Fruit fly (Drosophila melanogaster) whole organism, embryonic: ENCODE results near the gene Mis12.
A peak's percentile ranks its signal among the peaks of the same experiment; 100 is the strongest.

Experiments
- Atf6 ChIP-seq: fragments of 200-800 bp; sonication (Bioruptor generic); IDR thresholded peaks from 2 replicates; pipeline ENCODE4 v1.3.6; 2022; ENCODE audit warnings: missing biosample characterization, missing genetic modification characterization
- CG12391 ChIP-seq: fragments of 200-800 bp; sonication (Bioruptor generic); optimal IDR thresholded peaks from 3 replicates; lab custom pipeline; 2018; ENCODE audit warnings: missing biosample characterization, mild to moderate bottlenecking, missing genetic modification characterization, moderate library complexity
- CG12942 ChIP-seq: fragments of 200-800 bp; sonication (Bioruptor generic); optimal IDR thresholded peaks from 3 replicates; lab custom pipeline; 2016; ENCODE audit warnings: missing biosample characterization, missing genetic modification characterization
- CG14667 ChIP-seq: fragments of 200-800 bp; sonication (Bioruptor generic); IDR thresholded peaks from 2 replicates; pipeline ENCODE4 v1.3.6; 2022; ENCODE audit warnings: missing biosample characterization, missing genetic modification characterization
- CG17186 ChIP-seq: fragments of 200-800 bp; sonication (Bioruptor generic); optimal IDR thresholded peaks from 3 replicates; lab custom pipeline; 2017; ENCODE audit warnings: missing biosample characterization, missing genetic modification reagents, missing genetic modification characterization
- CG1792 ChIP-seq: fragments of 200-800 bp; sonication (Bioruptor generic); optimal IDR thresholded peaks from 2 replicates; lab custom pipeline; 2016; ENCODE audit warnings: missing biosample characterization, missing genetic modification characterization
- CG2129 ChIP-seq: fragments of 200-800 bp; sonication (Bioruptor generic); IDR thresholded peaks from 2 replicates; pipeline ENCODE4 v1.3.6; 2022; ENCODE audit warnings: missing biosample characterization, missing genetic modification characterization; ENCODE audit not compliant: partially characterized antibody
- CG2712 ChIP-seq: fragments of 200-800 bp; optimal IDR thresholded peaks from 3 replicates; lab custom pipeline; 2019; ENCODE audit warnings: missing biosample characterization, mild to moderate bottlenecking, missing genetic modification characterization, moderate library complexity
- CG30020 ChIP-seq: fragments of 200-800 bp; optimal IDR thresholded peaks from 2 replicates; lab custom pipeline; 2019; ENCODE audit warnings: missing biosample characterization, mild to moderate bottlenecking, missing genetic modification characterization, moderate library complexity
- CG32532 ChIP-seq: fragments of 200-800 bp; sonication (Bioruptor generic); IDR thresholded peaks from 2 replicates; pipeline ENCODE4 v1.3.6; 2022; ENCODE audit warnings: missing biosample characterization, missing genetic modification characterization
- CG3995 ChIP-seq: fragments of 200-800 bp; sonication (Bioruptor generic); optimal IDR thresholded peaks from 3 replicates; lab custom pipeline; 2016; ENCODE audit warnings: missing biosample characterization, missing genetic modification characterization
- CG4282 ChIP-seq: fragments of 200-800 bp; sonication (Bioruptor generic); optimal IDR thresholded peaks from 2 replicates; lab custom pipeline; 2016; ENCODE audit warnings: missing biosample characterization, missing genetic modification characterization
- CG5180 ChIP-seq: fragments of 200-800 bp; sonication (Bioruptor generic); optimal IDR thresholded peaks from 3 replicates; lab custom pipeline; 2017; ENCODE audit warnings: missing biosample characterization, missing genetic modification characterization, mild to moderate bottlenecking, moderate library complexity, missing genetic modification reagents
- CG7271 ChIP-seq: fragments of 200-800 bp; sonication (Bioruptor generic); optimal IDR thresholded peaks from 2 replicates; lab custom pipeline; 2018; ENCODE audit warnings: missing biosample characterization, mild to moderate bottlenecking, missing genetic modification characterization, moderate library complexity
- CG7928 ChIP-seq: fragments of 200-800 bp; sonication (Bioruptor generic); optimal IDR thresholded peaks from 2 replicates; lab custom pipeline; 2017; ENCODE audit warnings: missing biosample characterization, mild to moderate bottlenecking, missing genetic modification characterization
- CG9727 ChIP-seq: fragments of 200-800 bp; sonication (Bioruptor generic); optimal IDR thresholded peaks from 3 replicates; lab custom pipeline; 2017; ENCODE audit warnings: missing biosample characterization, mild to moderate bottlenecking, missing genetic modification characterization
- CrebB ChIP-seq: fragments of 200-800 bp; sonication (Bioruptor generic); optimal IDR thresholded peaks from 3 replicates; lab custom pipeline; 2018; ENCODE audit warnings: missing biosample characterization, mild to moderate bottlenecking, missing genetic modification characterization
- Dad ChIP-seq: fragments of 200-800 bp; sonication (Bioruptor generic); optimal IDR thresholded peaks from 3 replicates; lab custom pipeline; 2016; ENCODE audit warnings: missing biosample characterization, missing genetic modification characterization
- Doc2 ChIP-seq: fragments of 200-800 bp; sonication (Bioruptor generic); IDR thresholded peaks from 2 replicates; pipeline ENCODE4 v1.3.6; 2022; ENCODE audit warnings: missing biosample characterization, missing genetic modification characterization
- Dp ChIP-seq: fragments of 200-800 bp; sonication (Bioruptor generic); optimal IDR thresholded peaks from 2 replicates; lab custom pipeline; 2018; ENCODE audit warnings: missing biosample characterization, mild to moderate bottlenecking, missing genetic modification characterization, moderate library complexity
- E2f1 ChIP-seq: fragments of 200-800 bp; sonication (Bioruptor generic); IDR thresholded peaks from 2 replicates; pipeline ENCODE4 v1.3.6; 2022; ENCODE audit warnings: missing biosample characterization, missing genetic modification characterization
- Hey ChIP-seq: fragments of 200-800 bp; sonication (Bioruptor generic); optimal IDR thresholded peaks from 3 replicates; lab custom pipeline; 2018; ENCODE audit warnings: missing biosample characterization, mild to moderate bottlenecking, missing genetic modification characterization
- Lpt ChIP-seq: fragments of >200 bp; optimal IDR thresholded peaks from 2 replicates; lab custom pipeline; 2018; ENCODE audit warnings: missing biosample characterization, missing genetic modification characterization
- Mad ChIP-seq: fragments of 200-800 bp; sonication (Bioruptor generic); optimal IDR thresholded peaks from 2 replicates; lab custom pipeline; 2016; ENCODE audit warnings: missing biosample characterization, missing genetic modification characterization
- Mrtf ChIP-seq: fragments of 200-800 bp; sonication (Bioruptor generic); IDR thresholded peaks from 3 replicates; pipeline ENCODE4 v1.3.6; 2022; ENCODE audit warnings: missing biosample characterization, missing genetic modification characterization
- Myb ChIP-seq: fragments of 200-800 bp; sonication (Bioruptor generic); optimal IDR thresholded peaks from 2 replicates; lab custom pipeline; 2016; ENCODE audit warnings: missing biosample characterization, missing genetic modification characterization
- NK7.1 ChIP-seq: fragments of 200-800 bp; sonication (Bioruptor generic); optimal IDR thresholded peaks from 3 replicates; lab custom pipeline; 2016; ENCODE audit warnings: missing biosample characterization, missing genetic modification characterization
- Opbp ChIP-seq: fragments of 200-800 bp; sonication (Bioruptor generic); IDR thresholded peaks from 3 replicates; pipeline ENCODE4 v1.3.6; 2022; ENCODE audit warnings: missing biosample characterization, missing genetic modification characterization; ENCODE audit not compliant: partially characterized antibody
- Rfx ChIP-seq: fragments of 200-800 bp; sonication (Bioruptor generic); IDR thresholded peaks from 2 replicates; pipeline ENCODE4 v1.3.6; 2022; ENCODE audit warnings: missing biosample characterization, missing genetic modification characterization
- Sin3A ChIP-seq: fragments of >200 bp; optimal IDR thresholded peaks from 2 replicates; lab custom pipeline; 2018
- Sry-δ ChIP-seq: fragments of 200-800 bp; sonication (Bioruptor generic); optimal IDR thresholded peaks from 2 replicates; lab custom pipeline; 2016; ENCODE audit warnings: missing biosample characterization, missing genetic modification characterization
- YL-1 ChIP-seq: fragments of 200-800 bp; sonication (Bioruptor generic); optimal IDR thresholded peaks from 3 replicates; lab custom pipeline; 2017; ENCODE audit warnings: missing biosample characterization, mild to moderate bottlenecking, missing genetic modification characterization
- bsh ChIP-seq, 2 experiments: fragments of 200-800 bp; sonication (Bioruptor generic); optimal IDR thresholded peaks; 2 replicates each; lab custom pipeline; 2017 to 2018; ENCODE audit warnings: mild to moderate bottlenecking in 2 of 2, missing biosample characterization in 2 of 2, missing genetic modification characterization in 2 of 2, moderate library complexity in 1 of 2
- chif ChIP-seq, 2 experiments: fragments of 200-800 bp; sonication (Bioruptor generic); optimal IDR thresholded peaks; 3 replicates each; lab custom pipeline; 2016; ENCODE audit warnings: missing biosample characterization in 2 of 2, missing genetic modification characterization in 2 of 2
- gcm ChIP-seq: fragments of 200-800 bp; sonication (Bioruptor generic); optimal IDR thresholded peaks from 2 replicates; lab custom pipeline; 2019; ENCODE audit warnings: missing biosample characterization, mild to moderate bottlenecking, missing genetic modification characterization, moderate library complexity
- gcm2 ChIP-seq: fragments of 200-800 bp; sonication (Bioruptor generic); optimal IDR thresholded peaks from 2 replicates; lab custom pipeline; 2016; ENCODE audit warnings: missing biosample characterization, missing genetic modification characterization
- grau ChIP-seq: fragments of 200-800 bp; optimal IDR thresholded peaks from 3 replicates; lab custom pipeline; 2019; ENCODE audit warnings: missing biosample characterization, mild to moderate bottlenecking, missing genetic modification characterization, moderate library complexity
- grn ChIP-seq: fragments of 200-800 bp; sonication (Bioruptor generic); optimal IDR thresholded peaks from 3 replicates; lab custom pipeline; 2017; ENCODE audit warnings: missing biosample characterization, missing genetic modification characterization
- gro ChIP-seq: fragments of 200-800 bp; sonication (Bioruptor generic); optimal IDR thresholded peaks from 2 replicates; lab custom pipeline; 2016; ENCODE audit warnings: missing biosample characterization, missing genetic modification characterization
- kni ChIP-seq: fragments of 200-800 bp; sonication (Bioruptor generic); optimal IDR thresholded peaks from 3 replicates; lab custom pipeline; 2017; ENCODE audit warnings: mild to moderate bottlenecking, missing biosample characterization, missing genetic modification reagents, missing genetic modification characterization
- lab ChIP-seq: fragments of 200-800 bp; sonication (Bioruptor generic); optimal IDR thresholded peaks from 3 replicates; lab custom pipeline; 2017; ENCODE audit warnings: missing biosample characterization, missing genetic modification characterization, mild to moderate bottlenecking, moderate library complexity, missing genetic modification reagents
- nom ChIP-seq: fragments of 200-800 bp; sonication (Bioruptor generic); optimal IDR thresholded peaks from 2 replicates; lab custom pipeline; 2017; ENCODE audit warnings: missing biosample characterization, missing genetic modification characterization, mild to moderate bottlenecking, moderate library complexity, missing genetic modification reagents
- onecut ChIP-seq: fragments of 200-800 bp; sonication (Bioruptor generic); IDR thresholded peaks from 2 replicates; pipeline ENCODE4 v1.3.6; 2022; ENCODE audit warnings: missing biosample characterization, missing genetic modification characterization
- pan ChIP-seq, 4 experiments: fragments of >200 bp in 3 of 4; fragments of 200-800 bp in 1 of 4; sonication (Bioruptor generic) in 1 of 4; optimal IDR thresholded peaks in 3 of 4; IDR thresholded peaks in 1 of 4; 2 replicates each; pipeline versions ENCODE4 v1.3.6 to Lab custom; 2017 to 2022; ENCODE audit warnings: missing biosample characterization in 2 of 4, missing genetic modification characterization in 2 of 4, mixed read lengths in 1 of 4
- sob ChIP-seq: fragments of 200-800 bp; sonication (Bioruptor generic); IDR thresholded peaks from 2 replicates; pipeline ENCODE4 v1.3.6; 2022; ENCODE audit warnings: missing biosample characterization, missing genetic modification characterization
- sqz ChIP-seq: fragments of 200-800 bp; sonication (Bioruptor generic); optimal IDR thresholded peaks from 3 replicates; lab custom pipeline; 2018; ENCODE audit warnings: missing biosample characterization, mild to moderate bottlenecking, missing genetic modification characterization
- tgo ChIP-seq: fragments of 200-800 bp; sonication (Bioruptor generic); IDR thresholded peaks from 3 replicates; pipeline ENCODE4 v1.3.6; 2022; ENCODE audit warnings: missing biosample characterization, missing genetic modification characterization
- trem ChIP-seq: fragments of 200-800 bp; optimal IDR thresholded peaks from 3 replicates; lab custom pipeline; 2019; ENCODE audit warnings: missing biosample characterization, mild to moderate bottlenecking, missing genetic modification characterization, moderate library complexity

The Mis12 gene

DNA sequence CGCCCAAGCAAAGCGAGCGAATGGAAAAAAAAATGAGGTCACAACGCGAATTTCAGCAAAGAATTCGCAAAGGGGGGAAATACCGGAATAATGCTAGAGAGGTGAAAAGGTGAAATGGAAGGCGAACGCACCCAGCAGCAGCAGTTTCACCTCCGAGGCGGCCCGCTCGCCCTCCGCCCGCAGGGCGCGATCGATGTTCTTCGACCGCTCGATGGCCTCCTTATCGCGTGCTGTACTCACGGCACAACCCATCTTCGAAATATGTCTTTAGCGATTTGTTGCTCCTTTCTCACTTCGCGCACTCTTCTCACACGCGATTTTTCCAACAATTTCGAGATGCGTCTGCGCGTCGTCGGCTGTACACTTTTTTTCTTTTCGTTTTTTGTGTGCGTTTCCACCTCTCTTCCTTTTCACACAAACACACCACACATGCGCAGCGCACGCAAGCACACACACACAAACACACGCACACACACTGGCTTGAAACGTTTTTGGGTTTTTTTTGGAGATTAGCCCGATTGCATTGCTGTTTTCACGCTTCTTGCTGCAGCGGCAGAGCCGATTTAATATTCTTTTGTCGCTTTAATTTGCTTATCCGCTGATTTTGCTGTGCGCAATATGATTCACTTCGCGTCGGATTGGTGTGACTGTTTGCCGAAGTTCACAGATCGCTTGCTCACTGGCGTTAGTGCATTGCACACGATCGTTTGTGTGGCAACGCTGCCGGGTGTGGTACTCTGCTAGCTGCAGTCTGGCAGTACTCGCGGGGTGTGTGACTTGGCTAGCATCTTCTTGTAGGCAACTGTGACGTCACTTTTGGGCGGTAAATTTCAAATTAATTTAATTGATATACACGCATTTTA is 10.8 kb upstream of the Mis12 start, which contains the start of gene Galphai (continued):
- TF ChIP-seq CG12391 (tag; lab: Kevin White, UChicago) (peak; percentile 35), grn (GFP tag; lab: Kevin White, UChicago) (peak; percentile 49), nom (GFP tag; lab: Kevin White, UChicago) (peak; percentile 77), Sry-δ (GFP tag; lab: Kevin White, UChicago) (peak; percentile 78), Mrtf (GFP tag; lab: Robert Waterston, UW) (no peak), Dad (peak; percentile 29), Opbp (GFP tag; lab: Robert Waterston, UW) (peak; percentile 67; the same call in 1 of the 3 replicates), Sin3A (lab: Kevin White, UChicago) (peak; percentile 88), sob (GFP tag; lab: Robert Waterston, UW) (0 out of 2 replicates have a peak, but pooled peaks have one; percentile 47), CG9727 (GFP tag; lab: Kevin White, UChicago) (no peak), gcm2 (GFP tag; lab: Kevin White, UChicago) (peak; percentile 13), CG7271 (tag; lab: Kevin White, UChicago) (peak; percentile 13), CG2712 (tag; lab: Kevin White, UChicago) (peak; percentile 52), CG1792 (GFP tag; lab: Kevin White, UChicago) (peak; percentile 28), Rfx (GFP tag; lab: Robert Waterston, UW) (peak; percentile 71), pan (optimal IDR thresholded peaks at IDR 0.05; lab: Kevin White, UChicago) (no peak), pan (GFP tag; optimal IDR thresholded peaks at IDR 0.05 in 1 of 2, IDR thresholded peaks at IDR 0.05 in 1 of 2) (no peak), Lpt (no peak), Atf6 (GFP tag; lab: Robert Waterston, UW) (no peak), CG7928 (GFP tag; lab: Kevin White, UChicago) (peak; percentile 48), Hey (tag; lab: Kevin White, UChicago) (no peak), lab (peak; percentile 55), CG3995 (GFP tag; lab: Kevin White, UChicago) (no peak), kni (GFP tag; lab: Kevin White, UChicago) (peak; percentile 17), Mad (GFP tag; lab: Kevin White, UChicago) (peak; percentile 59), onecut (GFP tag; lab: Robert Waterston, UW) (no peak), E2f1 (GFP tag; lab: Robert Waterston, UW) (0 out of 2 replicates have a peak, but pooled peaks have one; percentile 9), CG2129 (GFP tag; lab: Robert Waterston, UW) (no peak), trem (peak; percentile 91), chif (GFP tag; optimal IDR thresholded peaks at IDR 0.05; lab: Kevin White, UChicago) (peak; percentile 8 to 21), bsh (GFP tag; optimal IDR thresholded peaks at IDR 0.05; lab: Kevin White, UChicago) (no peak), CG32532 (GFP tag; lab: Robert Waterston, UW) (peak; percentile 24; the same call in 1 of the 2 replicates), CG4282 (GFP tag; lab: Kevin White, UChicago) (peak; percentile 40), YL-1 (GFP tag; lab: Kevin White, UChicago) (peak; percentile 81), CG14667 (no peak), CG30020 (tag; lab: Kevin White, UChicago) (peak; percentile 24), gro (GFP tag; lab: Kevin White, UChicago) (peak; percentile 37), NK7.1 (peak; percentile 14), tgo (GFP tag; lab: Robert Waterston, UW) (no peak), Myb (peak; percentile 80), Dp (GFP tag; lab: Kevin White, UChicago) (peak; percentile 99), grau (tag; lab: Kevin White, UChicago) (peak; percentile 10), Doc2 (GFP tag; lab: Robert Waterston, UW) (no peak), CG17186 (GFP tag; lab: Kevin White, UChicago) (peak; percentile 94), gcm (GFP tag; lab: Kevin White, UChicago) (peak; percentile 12), CG5180 (GFP tag; lab: Kevin White, UChicago) (peak; percentile 61), CrebB (tag; lab: Kevin White, UChicago) (peak; percentile 57), CG12942 (GFP tag; lab: Kevin White, UChicago) (peak; percentile 50), sqz (GFP tag; lab: Kevin White, UChicago) (peak; percentile 91)
